Fruit fly (Drosophila melanogaster) whole organism, embryonic: Measurements from ENCODE around the gene CG42758.

ENCODE experiments used
- BEAF-32 ChIP-seq: fragments of 200-800 bp; sonication (Bioruptor generic); optimal IDR thresholded peaks from 3 replicates; lab custom pipeline; 2017; ENCODE audit warnings: missing biosample characterization, missing genetic modification characterization, mild to moderate bottlenecking, moderate library complexity, missing genetic modification reagents
- CG10209 ChIP-seq: fragments of 200-800 bp; sonication (Bioruptor generic); optimal IDR thresholded peaks from 3 replicates; lab custom pipeline; 2017; ENCODE audit warnings: missing biosample characterization, mild to moderate bottlenecking, missing genetic modification characterization, missing genetic modification reagents
- CG11398 ChIP-seq: fragments of 200-800 bp; sonication (Bioruptor generic); optimal IDR thresholded peaks from 2 replicates; lab custom pipeline; 2016; ENCODE audit warnings: missing biosample characterization, missing genetic modification characterization
- CG12299 ChIP-seq: fragments of 200-800 bp; sonication (Bioruptor generic); optimal IDR thresholded peaks from 2 replicates; lab custom pipeline; 2018; ENCODE audit warnings: missing biosample characterization, mild to moderate bottlenecking, missing genetic modification characterization
- CG12942 ChIP-seq: fragments of 200-800 bp; sonication (Bioruptor generic); optimal IDR thresholded peaks from 3 replicates; lab custom pipeline; 2016; ENCODE audit warnings: missing biosample characterization, missing genetic modification characterization
- CG13894 ChIP-seq: fragments of 200-800 bp; sonication (Bioruptor generic); optimal IDR thresholded peaks from 3 replicates; lab custom pipeline; 2018; ENCODE audit warnings: missing biosample characterization, mild to moderate bottlenecking, missing genetic modification characterization, moderate library complexity
- CG14441 ChIP-seq: fragments of 200-800 bp; sonication (Bioruptor generic); IDR thresholded peaks from 2 replicates; pipeline ENCODE4 v1.3.6; 2022; ENCODE audit warnings: missing biosample characterization, missing genetic modification characterization
- CG15514 ChIP-seq: fragments of 200-800 bp; sonication (Bioruptor generic); optimal IDR thresholded peaks from 3 replicates; lab custom pipeline; 2017; ENCODE audit warnings: missing biosample characterization, missing genetic modification characterization, mild to moderate bottlenecking, moderate library complexity, missing genetic modification reagents
- CG15696 ChIP-seq: fragments of 200-800 bp; sonication (Bioruptor generic); optimal IDR thresholded peaks from 2 replicates; lab custom pipeline; 2019; ENCODE audit warnings: missing biosample characterization, mild to moderate bottlenecking, missing genetic modification characterization, moderate library complexity
- CG17361 ChIP-seq: fragments of 200-800 bp; sonication (Bioruptor generic); IDR thresholded peaks from 3 replicates; pipeline ENCODE4 v1.3.6; 2022; ENCODE audit warnings: missing biosample characterization, missing genetic modification characterization
- CG17612 ChIP-seq: fragments of 200-800 bp; sonication (Bioruptor generic); IDR thresholded peaks from 2 replicates; pipeline ENCODE4 v1.3.6; 2022; ENCODE audit warnings: missing biosample characterization, missing genetic modification characterization
- CG18011 ChIP-seq: fragments of 200-800 bp; sonication (Bioruptor generic); optimal IDR thresholded peaks from 2 replicates; lab custom pipeline; 2017; ENCODE audit warnings: missing biosample characterization, missing genetic modification characterization, mild to moderate bottlenecking, moderate library complexity, missing genotype
- CG18599 ChIP-seq: fragments of 200-800 bp; sonication (Bioruptor generic); optimal IDR thresholded peaks from 3 replicates; lab custom pipeline; 2017; ENCODE audit warnings: missing biosample characterization, missing genetic modification characterization, mild to moderate bottlenecking, moderate library complexity, missing genetic modification reagents
- CG32532 ChIP-seq: fragments of 200-800 bp; sonication (Bioruptor generic); IDR thresholded peaks from 2 replicates; pipeline ENCODE4 v1.3.6; 2022; ENCODE audit warnings: missing biosample characterization, missing genetic modification characterization
- CG5245 ChIP-seq: fragments of 200-800 bp; sonication (Bioruptor generic); optimal IDR thresholded peaks from 3 replicates; lab custom pipeline; 2016; ENCODE audit warnings: missing biosample characterization, missing genetic modification characterization
- CG6765 ChIP-seq: fragments of 200-800 bp; sonication (Bioruptor generic); optimal IDR thresholded peaks from 3 replicates; lab custom pipeline; 2017; ENCODE audit warnings: missing biosample characterization, mild to moderate bottlenecking, missing genetic modification characterization
- CG6813 ChIP-seq: fragments of 200-800 bp; sonication (Bioruptor generic); optimal IDR thresholded peaks from 2 replicates; lab custom pipeline; 2017; ENCODE audit warnings: missing biosample characterization, missing genetic modification characterization, mild to moderate bottlenecking, moderate library complexity, missing genetic modification reagents
- CTCF ChIP-seq: fragments of 200-800 bp; sonication (Bioruptor generic); optimal IDR thresholded peaks from 2 replicates; lab custom pipeline; 2017; ENCODE audit warnings: missing biosample characterization, mild to moderate bottlenecking, missing genetic modification characterization, moderate library complexity
- E2f1 ChIP-seq: fragments of 200-800 bp; sonication (Bioruptor generic); IDR thresholded peaks from 2 replicates; pipeline ENCODE4 v1.3.6; 2022; ENCODE audit warnings: missing biosample characterization, missing genetic modification characterization
- Fer1 ChIP-seq: fragments of 200-800 bp; sonication (Bioruptor generic); optimal IDR thresholded peaks from 2 replicates; lab custom pipeline; 2017; ENCODE audit warnings: missing biosample characterization, mild to moderate bottlenecking, missing genetic modification characterization
- H15 ChIP-seq: fragments of 200-800 bp; sonication (Bioruptor generic); IDR thresholded peaks from 3 replicates; pipeline ENCODE4 v1.3.6; 2022; ENCODE audit warnings: missing biosample characterization, missing genetic modification characterization
- Hsf ChIP-seq: fragments of 200-800 bp; sonication (Bioruptor generic); optimal IDR thresholded peaks from 3 replicates; lab custom pipeline; 2016; ENCODE audit warnings: missing biosample characterization, missing genetic modification characterization
- MBD-R2 ChIP-seq: fragments of 200-800 bp; sonication (Bioruptor generic); IDR thresholded peaks from 2 replicates; pipeline ENCODE4 v1.3.6; 2022; ENCODE audit warnings: missing biosample characterization, missing genetic modification characterization
- Neu2 ChIP-seq: fragments of 200-800 bp; sonication (Bioruptor generic); optimal IDR thresholded peaks from 3 replicates; lab custom pipeline; 2016; ENCODE audit warnings: missing biosample characterization, missing genetic modification characterization, borderline replicate concordance
- Oaz ChIP-seq: fragments of 200-800 bp; sonication (Bioruptor generic); IDR thresholded peaks from 2 replicates; pipeline ENCODE4 v1.3.6; 2022; ENCODE audit warnings: missing biosample characterization, missing genetic modification characterization
- Oli ChIP-seq: fragments of 200-800 bp; sonication (Bioruptor generic); optimal IDR thresholded peaks from 2 replicates; lab custom pipeline; 2018; ENCODE audit warnings: missing biosample characterization, mild to moderate bottlenecking, missing genetic modification characterization, moderate library complexity
- Pdp1 ChIP-seq, 2 experiments: fragments of 200-800 bp; sonication (Bioruptor generic); optimal IDR thresholded peaks; 3 replicates each; lab custom pipeline; 2016; ENCODE audit warnings: missing biosample characterization in 2 of 2, missing genetic modification characterization in 2 of 2, mild to moderate bottlenecking in 1 of 2, moderate library complexity in 1 of 2
- Poxn ChIP-seq: fragments of 200-800 bp; sonication (Bioruptor generic); IDR thresholded peaks from 2 replicates; pipeline ENCODE4 v1.3.6; 2022; ENCODE audit warnings: missing biosample characterization, missing genetic modification characterization
- Sox100B ChIP-seq: fragments of 200-800 bp; sonication (Bioruptor generic); optimal IDR thresholded peaks from 3 replicates; lab custom pipeline; 2018; ENCODE audit warnings: missing biosample characterization, mild to moderate bottlenecking, missing genetic modification characterization
- ac ChIP-seq: fragments of 200-800 bp; sonication (Bioruptor generic); optimal IDR thresholded peaks from 3 replicates; lab custom pipeline; 2017; ENCODE audit warnings: missing biosample characterization, mild to moderate bottlenecking, missing genetic modification characterization
- bigmax ChIP-seq: fragments of 200-800 bp; sonication (Bioruptor generic); optimal IDR thresholded peaks from 2 replicates; lab custom pipeline; 2018; ENCODE audit warnings: missing biosample characterization, mild to moderate bottlenecking, missing genetic modification characterization
- dmrt99B ChIP-seq: fragments of 200-800 bp; sonication (Bioruptor generic); optimal IDR thresholded peaks from 2 replicates; lab custom pipeline; 2018; ENCODE audit warnings: missing biosample characterization, mild to moderate bottlenecking, missing genetic modification characterization, moderate library complexity
- fd102C ChIP-seq: fragments of 200-800 bp; sonication (Bioruptor generic); optimal IDR thresholded peaks from 2 replicates; lab custom pipeline; 2018; ENCODE audit warnings: missing biosample characterization, mild to moderate bottlenecking, missing genetic modification characterization, moderate library complexity
- fru ChIP-seq: fragments of >200 bp; optimal IDR thresholded peaks from 2 replicates; lab custom pipeline; 2017
- gsb ChIP-seq: fragments of 200-800 bp; sonication (Bioruptor generic); IDR thresholded peaks from 2 replicates; pipeline ENCODE4 v1.3.6; 2022; ENCODE audit warnings: missing biosample characterization, missing genetic modification characterization
- gsb-n ChIP-seq: fragments of 200-800 bp; sonication (Bioruptor generic); optimal IDR thresholded peaks from 3 replicates; lab custom pipeline; 2018; ENCODE audit warnings: missing biosample characterization, mild to moderate bottlenecking, missing genetic modification characterization
- kni ChIP-seq: fragments of 200-800 bp; sonication (Bioruptor generic); optimal IDR thresholded peaks from 3 replicates; lab custom pipeline; 2017; ENCODE audit warnings: mild to moderate bottlenecking, missing biosample characterization, missing genetic modification reagents, missing genetic modification characterization
- luna ChIP-seq: fragments of 200-800 bp; sonication (Bioruptor generic); optimal IDR thresholded peaks from 2 replicates; lab custom pipeline; 2016; ENCODE audit warnings: missing biosample characterization, missing genetic modification characterization
- mirr ChIP-seq: fragments of 200-800 bp; sonication (Bioruptor generic); optimal IDR thresholded peaks from 3 replicates; lab custom pipeline; 2018; ENCODE audit warnings: missing biosample characterization, mild to moderate bottlenecking, missing genetic modification characterization
- mld ChIP-seq: fragments of 200-800 bp; sonication (Bioruptor generic); IDR thresholded peaks from 3 replicates; pipeline ENCODE4 v1.3.6; 2022; ENCODE audit warnings: missing biosample characterization, missing genetic modification characterization; ENCODE audit not compliant: partially characterized antibody
- nerfin-1 ChIP-seq: fragments of 200-800 bp; sonication (Bioruptor generic); optimal IDR thresholded peaks from 3 replicates; lab custom pipeline; 2019; ENCODE audit warnings: missing biosample characterization, mild to moderate bottlenecking, missing genetic modification characterization, moderate library complexity
- nerfin-2 ChIP-seq: fragments of 200-800 bp; sonication (Bioruptor generic); IDR thresholded peaks from 2 replicates; pipeline ENCODE4 v1.3.6; 2022; ENCODE audit warnings: missing biosample characterization, missing genetic modification characterization; ENCODE audit not compliant: partially characterized antibody
- pfk ChIP-seq: fragments of 200-800 bp; sonication (Bioruptor generic); optimal IDR thresholded peaks from 2 replicates; lab custom pipeline; 2018; ENCODE audit warnings: missing biosample characterization, mild to moderate bottlenecking, missing genetic modification characterization, moderate library complexity
- pita ChIP-seq: fragments of 200-800 bp; sonication (Bioruptor generic); optimal IDR thresholded peaks from 2 replicates; lab custom pipeline; 2017; ENCODE audit warnings: missing biosample characterization, mild to moderate bottlenecking, missing genetic modification characterization
- pzg ChIP-seq: fragments of 200-800 bp; sonication (Bioruptor generic); optimal IDR thresholded peaks from 3 replicates; lab custom pipeline; 2018; ENCODE audit warnings: missing biosample characterization, mild to moderate bottlenecking, missing genetic modification characterization, moderate library complexity
- row ChIP-seq: fragments of 200-800 bp; sonication (Bioruptor generic); IDR thresholded peaks from 3 replicates; pipeline ENCODE4 v1.3.6; 2022; ENCODE audit warnings: missing biosample characterization, missing genetic modification characterization
- schlank ChIP-seq: fragments of 200-800 bp; sonication (Bioruptor generic); optimal IDR thresholded peaks from 2 replicates; lab custom pipeline; 2018; ENCODE audit warnings: missing biosample characterization, mild to moderate bottlenecking, missing genetic modification characterization
- sima ChIP-seq: fragments of 200-800 bp; sonication (Bioruptor generic); optimal IDR thresholded peaks from 2 replicates; lab custom pipeline; 2016; ENCODE audit warnings: missing biosample characterization, missing genetic modification characterization
- tap ChIP-seq: fragments of 200-800 bp; optimal IDR thresholded peaks from 3 replicates; lab custom pipeline; 2019; ENCODE audit warnings: missing biosample characterization, mild to moderate bottlenecking, missing genetic modification characterization, moderate library complexity
- tll ChIP-seq, 2 experiments: fragments of 200-800 bp in 1 of 2; fragments of >200 bp in 1 of 2; sonication (Bioruptor generic) in 1 of 2; optimal IDR thresholded peaks; 2 replicates each; lab custom pipeline; 2017 to 2019; ENCODE audit warnings: missing biosample characterization in 2 of 2, missing genetic modification characterization in 2 of 2, mild to moderate bottlenecking in 1 of 2, moderate library complexity in 1 of 2
- trh ChIP-seq: fragments of 200-800 bp; sonication (Bioruptor generic); optimal IDR thresholded peaks from 2 replicates; lab custom pipeline; 2016; ENCODE audit warnings: missing biosample characterization, missing genetic modification characterization
- wdn ChIP-seq: fragments of 200-800 bp; sonication (Bioruptor generic); IDR thresholded peaks from 2 replicates; pipeline ENCODE4 v1.3.6; 2022; ENCODE audit warnings: missing biosample characterization, missing genetic modification characterization
- z ChIP-seq: fragments of 200-800 bp; sonication (Bioruptor generic); IDR thresholded peaks from 3 replicates; pipeline ENCODE4 v1.3.6; 2022; ENCODE audit warnings: missing biosample characterization, missing genetic modification characterization

CG42758 gene

DNA sequence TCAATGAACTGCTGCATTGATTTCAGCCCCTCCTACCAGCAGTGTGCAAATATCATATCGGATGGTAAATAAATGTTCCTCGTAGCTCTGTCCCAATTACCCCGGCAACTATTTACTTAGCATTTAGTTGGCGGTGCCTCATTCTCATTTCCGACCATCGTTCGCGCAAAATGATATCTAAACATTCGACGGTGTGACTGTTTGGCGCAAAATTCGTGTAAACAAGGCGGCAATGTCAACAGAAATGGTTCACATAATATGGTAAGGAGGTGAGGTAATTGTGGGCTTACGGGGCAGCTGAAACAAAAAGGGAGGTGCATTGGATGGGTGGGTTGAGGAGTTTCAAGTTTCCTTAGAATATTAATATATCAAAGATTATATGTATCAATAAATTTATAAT, 2.8 kb upstream of the CG42758 start (continued):
- TF ChIP-seq CG15514, result peak; percentile 19
- peak; percentile 18 for TF ChIP-seq CG11398 (GFP tag; lab: Kevin White, UChicago)
- TF ChIP-seq z, result no peak
- TF ChIP-seq E2f1 (GFP tag; lab: Robert Waterston, UW), result no peak
- no peak for TF ChIP-seq ac (GFP tag; lab: Kevin White, UChicago)
- no peak for TF ChIP-seq pzg (GFP tag; lab: Kevin White, UChicago)
- no peak for TF ChIP-seq gsb
- TF ChIP-seq Sox100B (GFP tag; lab: Kevin White, UChicago), result no peak
- TF ChIP-seq CG10209, result no peak
- TF ChIP-seq schlank (tag; lab: Kevin White, UChicago), result peak; percentile 8
- TF ChIP-seq Neu2 (GFP tag; lab: Kevin White, UChicago), result no peak
- TF ChIP-seq CG12942 (GFP tag; lab: Kevin White, UChicago), result no peak
- TF ChIP-seq dmrt99B (tag; lab: Kevin White, UChicago), result no peak
- no peak for TF ChIP-seq nerfin-1 (tag; lab: Kevin White, UChicago)
- no peak for TF ChIP-seq CG17612
- peak; percentile 51 for TF ChIP-seq fd102C
- TF ChIP-seq CG18011 (GFP tag; lab: Kevin White, UChicago), result no peak
- no peak for TF ChIP-seq H15 (GFP tag; lab: Robert Waterston, UW)
- TF ChIP-seq Fer1, result peak; percentile 40
- TF ChIP-seq Oaz (GFP tag; lab: Robert Waterston, UW), result no peak
- TF ChIP-seq wdn (GFP tag; lab: Robert Waterston, UW), result no peak
- no peak for TF ChIP-seq MBD-R2 (GFP tag; lab: Robert Waterston, UW)
- no peak for TF ChIP-seq CG17361 (GFP tag; lab: Robert Waterston, UW)
- TF ChIP-seq Poxn (GFP tag; lab: Robert Waterston, UW), result no peak
- TF ChIP-seq Hsf (GFP tag; lab: Kevin White, UChicago), result no peak
- TF ChIP-seq CG15696, result peak; percentile 14
- TF ChIP-seq CG6813 (GFP tag; lab: Kevin White, UChicago), result peak; percentile 19
- no peak for TF ChIP-seq tap
- TF ChIP-seq CG6765 (GFP tag; lab: Kevin White, UChicago), result no peak
- no peak for TF ChIP-seq CG14441 (GFP tag; lab: Robert Waterston, UW)
- 0 out of 2 replicates have a peak, but pooled peaks have one; percentile 16 for TF ChIP-seq CG32532 (GFP tag; lab: Robert Waterston, UW)
- no peak for TF ChIP-seq trh
- no peak for TF ChIP-seq bigmax
- peak; percentile 46 for TF ChIP-seq CG18599 (GFP tag; lab: Kevin White, UChicago)
- TF ChIP-seq Pdp1 (GFP tag; optimal IDR thresholded peaks at IDR 0.05; lab: Kevin White, UChicago), result no peak
- no peak for TF ChIP-seq sima (GFP tag; lab: Kevin White, UChicago)
- no peak for TF ChIP-seq pita (GFP tag; lab: Kevin White, UChicago)
- TF ChIP-seq, all 482 proteins: peak for 16

DNA sequence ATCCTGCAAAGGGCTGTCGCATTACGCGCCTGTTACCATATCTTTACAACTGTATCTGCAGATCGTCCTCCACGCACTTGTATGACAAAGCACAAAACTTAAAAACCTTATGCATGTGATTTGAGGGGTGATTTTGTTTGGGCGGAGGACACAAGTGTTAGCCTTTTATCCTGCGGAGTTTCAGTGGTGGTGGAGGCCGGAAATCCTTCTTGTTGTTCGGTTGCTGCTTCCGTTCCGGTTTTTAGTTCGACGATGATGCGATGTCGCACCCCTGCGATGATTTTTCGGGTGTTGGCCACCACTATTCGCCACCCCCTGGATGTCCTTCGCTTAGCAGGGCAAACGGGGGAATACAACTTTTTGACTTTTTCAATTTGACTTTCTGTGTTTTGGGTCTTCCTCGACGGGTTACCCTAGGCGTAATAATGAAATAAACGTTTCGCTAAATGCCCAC, 2.1 kb upstream of the CG42758 start:
- TF ChIP-seq pfk (GFP tag; lab: Kevin White, UChicago) (peak; percentile 55), Hsf (GFP tag; lab: Kevin White, UChicago) (no peak), nerfin-2 (GFP tag; lab: Robert Waterston, UW) (no peak), gsb-n (tag; lab: Kevin White, UChicago) (peak; percentile 60), kni (GFP tag; lab: Kevin White, UChicago) (peak; percentile 41), CG12299 (no peak), fru (lab: Kevin White, UChicago) (no peak), CG13894 (tag; lab: Kevin White, UChicago) (peak; percentile 66), luna (GFP tag; lab: Kevin White, UChicago) (no peak), BEAF-32 (peak; percentile 7), CG5245 (no peak), Oli (tag; lab: Kevin White, UChicago) (no peak), tll (GFP tag; optimal IDR thresholded peaks at IDR 0.05; lab: Kevin White, UChicago) (peak in 1 of 2 experiments; percentile 90), row (GFP tag; lab: Robert Waterston, UW) (peak; percentile 29; the same call in 1 of the 3 replicates), CTCF (no peak), mirr (GFP tag; lab: Kevin White, UChicago) (peak; percentile 44), mld (no peak)
